Fruit fly (Drosophila melanogaster): Measurements from ENCODE around the gene PMP34.
A peak's percentile ranks its signal among the peaks of the same experiment; 100 is the strongest.

DNA sequence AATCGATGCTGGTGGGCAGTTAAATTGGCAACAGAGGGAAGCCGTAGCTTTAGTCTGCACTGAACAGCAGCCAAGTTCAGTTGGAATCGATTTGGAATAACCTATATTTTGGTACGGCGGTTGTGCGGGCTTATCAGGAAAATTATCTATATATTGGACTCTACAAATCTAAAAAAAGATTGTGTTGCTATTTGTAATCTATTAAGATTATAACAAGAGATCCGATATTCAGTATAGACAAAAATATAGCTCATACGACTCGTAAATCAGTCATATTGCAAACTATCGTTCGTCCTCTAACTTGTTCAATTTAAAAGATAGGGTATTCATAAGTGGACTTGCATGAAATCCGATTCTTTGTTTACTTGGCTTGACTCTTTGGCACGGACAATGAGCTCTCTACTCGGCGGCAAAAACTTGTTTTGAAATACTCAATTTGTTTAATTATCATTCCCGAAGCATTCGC, 29.9 kb upstream of the PMP34 start, which contains the start of gene Hexo1:
- no peak for TF ChIP-seq Hnf4 (GFP tag; optimal IDR thresholded peaks at IDR 0.05)
- peak; percentile 92 for TF ChIP-seq woc (GFP tag; optimal IDR thresholded peaks at IDR 0.05)
- no peak for TF ChIP-seq Vsx2 (GFP tag; optimal IDR thresholded peaks at IDR 0.05; ENCODE audit: partially characterized antibody)
- no peak for TF ChIP-seq Hr83 (GFP tag; optimal IDR thresholded peaks at IDR 0.05; ENCODE audit: poor library complexity, severe bottlenecking)
- TF ChIP-seq sv (GFP tag; optimal IDR thresholded peaks at IDR 0.05) = peak; percentile 17
- no peak for TF ChIP-seq dl (GFP tag; optimal IDR thresholded peaks at IDR 0.05; ENCODE audit: insufficient read depth in 1 of 2, partially characterized antibody in 2 of 2)
- TF ChIP-seq brk (GFP tag; optimal IDR thresholded peaks at IDR 0.05) = no peak
- TF ChIP-seq lola (GFP tag; optimal IDR thresholded peaks at IDR 0.05) = no peak
- TF ChIP-seq Abd-B (GFP tag; optimal IDR thresholded peaks at IDR 0.05) = no peak
- TF ChIP-seq rgr (GFP tag; optimal IDR thresholded peaks at IDR 0.05) = peak; percentile 63
- TF ChIP-seq tai (GFP tag; optimal IDR thresholded peaks at IDR 0.05) = no peak
- TF ChIP-seq Rel (GFP tag; optimal IDR thresholded peaks at IDR 0.05) = no peak
- peak; percentile 18 for TF ChIP-seq Rel (tag; optimal IDR thresholded peaks at IDR 0.05)
- TF ChIP-seq psq (GFP tag; optimal IDR thresholded peaks at IDR 0.05) = peak; percentile 56
- TF ChIP-seq ey (GFP tag; optimal IDR thresholded peaks at IDR 0.05) = peak; percentile 65

Measured in whole organism, wandering third instar larva.